Worm (Caenorhabditis elegans): ENCODE results near the gene toca-2.
A peak's percentile ranks its signal among the peaks of the same experiment; 100 is the strongest.

Gene toca-2

DNA sequence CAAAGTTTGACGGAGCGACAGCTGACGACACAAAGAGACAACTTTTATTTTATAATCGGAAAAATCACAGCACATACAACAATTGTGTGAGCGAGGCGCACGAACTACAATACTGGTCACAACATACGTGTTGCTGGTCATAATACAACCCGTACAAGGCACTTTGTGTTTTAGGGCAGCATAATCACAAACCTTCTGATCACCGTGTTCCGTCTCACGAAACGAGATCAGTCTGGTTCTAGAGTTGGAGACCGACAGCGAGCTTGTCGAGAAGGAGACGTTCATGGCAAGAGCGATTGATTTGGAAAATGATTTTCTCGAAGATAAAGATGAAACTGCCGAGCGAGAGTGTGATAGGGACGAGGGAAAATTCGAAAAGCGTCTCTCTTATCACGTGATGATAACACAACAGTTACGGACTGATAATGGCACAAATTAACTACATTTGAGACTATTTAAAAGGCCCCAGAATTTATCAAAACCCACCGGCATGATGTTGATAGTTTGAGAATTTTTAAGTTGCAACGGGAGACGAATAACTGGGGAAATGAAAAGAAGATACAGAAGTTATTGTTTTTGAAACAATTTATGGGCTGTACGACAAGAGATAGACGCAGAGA lies 11.1 kb downstream of the toca-2 start (continued):
- TF ChIP-seq hlh-11 (tag; optimal IDR thresholded peaks at IDR 0.05) (peak; percentile 76), aha-1 (tag) (peak; percentile 94), ama-1 (optimal IDR thresholded peaks at IDR 0.05) (peak; percentile 67), php-3 (GFP tag; IDR thresholded peaks at IDR 0.05) (peak; percentile 65; the same call in 1 of the 2 replicates), nhr-6 (tag; optimal IDR thresholded peaks at IDR 0.05) (no peak), hlh-30 (tag; optimal IDR thresholded peaks at IDR 0.05; ENCODE audit: insufficient read depth) (peak; percentile 61), attf-4 (tag; optimal IDR thresholded peaks at IDR 0.05) (no peak), lsy-2 (tag; optimal IDR thresholded peaks at IDR 0.05) (no peak), zip-2 (tag; optimal IDR thresholded peaks at IDR 0.05) (no peak), dmd-6 (GFP tag; IDR thresholded peaks at IDR 0.05) (peak; percentile 59), pha-4 (GFP tag; IDR thresholded peaks at IDR 0.05) (peak; percentile 51; the same call in 1 of the 2 replicates), pha-4 (tag; optimal IDR thresholded peaks at IDR 0.05) (no peak), T26A8.4 (GFP tag; IDR thresholded peaks at IDR 0.05) (peak; percentile 32; the same call in 1 of the 2 replicates), nhr-77 (tag; optimal IDR thresholded peaks at IDR 0.05) (peak; percentile 15), ZK546.5 (tag; optimal IDR thresholded peaks at IDR 0.05) (no peak), Y105C5A.15 (GFP tag; IDR thresholded peaks at IDR 0.05) (no peak), nhr-76 (tag; optimal IDR thresholded peaks at IDR 0.05) (no peak), ctbp-1 (GFP tag; IDR thresholded peaks at IDR 0.05) (no peak), F37D6.2 (tag; optimal IDR thresholded peaks at IDR 0.05) (no peak), T20F7.1 (GFP tag; optimal IDR thresholded peaks at IDR 0.05) (no peak), unc-130 (GFP tag; optimal IDR thresholded peaks at IDR 0.05) (no peak), vab-7 (GFP tag; IDR thresholded peaks at IDR 0.05) (no peak), pqm-1 (tag; optimal IDR thresholded peaks at IDR 0.05) (peak; percentile 8)

- peak; percentile 17 for TF ChIP-seq aha-1 (tag)
- peak; percentile 66 for TF ChIP-seq F49E8.2 (tag; optimal IDR thresholded peaks at IDR 0.05; ENCODE audit: borderline replicate concordance)
- peak in 1 of 2 experiments; percentile 88 for TF ChIP-seq hif-1 (tag; optimal IDR thresholded peaks at IDR 0.05)
- no peak for TF ChIP-seq daf-19 (GFP tag; conservative IDR thresholded peaks at IDR 0.05)
- no peak for TF ChIP-seq hlh-30 (tag; optimal IDR thresholded peaks at IDR 0.05; ENCODE audit: insufficient read depth)
- TF ChIP-seq daf-16 (GFP tag; optimal IDR thresholded peaks at IDR 0.05): no peak
- TF ChIP-seq daf-16 (tag; optimal IDR thresholded peaks at IDR 0.05): peak; percentile 9
- no peak for TF ChIP-seq ceh-32 (tag; optimal IDR thresholded peaks at IDR 0.05; ENCODE audit: poor library complexity)
- TF ChIP-seq duxl-1 (tag; optimal IDR thresholded peaks at IDR 0.05; ENCODE audit: poor library complexity): no peak
- TF ChIP-seq ama-1 (optimal IDR thresholded peaks at IDR 0.05): peak; percentile 58
- TF ChIP-seq mes-2 (tag; optimal IDR thresholded peaks at IDR 0.05; ENCODE audit: poor library complexity, severe bottlenecking): peak; percentile 22
- TF ChIP-seq unc-62 (GFP tag; optimal IDR thresholded peaks at IDR 0.05 in 1 of 2): peak in 1 of 2 experiments; percentile 0
- TF ChIP-seq unc-62 (tag; optimal IDR thresholded peaks at IDR 0.05): no peak
- peak; percentile 55 for TF ChIP-seq lin-38 (GFP tag; IDR thresholded peaks at IDR 0.05)
Measured at ce11 chrIII:13768074-13768662, 12.5 kb downstream of the toca-2 start, which contains the start of gene rml-1. rml-1 (minus strand) TSS chrIII:13768092.

ce11 chrIII:13770017-13770416 lies 14.3 kb downstream of the toca-2 start:
- TF ChIP-seq ctbp-1 (GFP tag; IDR thresholded peaks at IDR 0.05) (no peak), ces-1 (GFP tag; optimal IDR thresholded peaks at IDR 0.05) (no peak), ceh-20 (GFP tag; IDR thresholded peaks at IDR 0.05) (no peak), unc-62 (GFP tag; optimal IDR thresholded peaks at IDR 0.05 in 1 of 2) (peak in 1 of 2 experiments; percentile 96), unc-62 (tag; optimal IDR thresholded peaks at IDR 0.05) (no peak), zag-1 (tag; optimal IDR thresholded peaks at IDR 0.05) (no peak)

Measured in whole organism, L4 larva.